Fruit fly (Drosophila melanogaster) whole organism, wandering third instar larva: ENCODE data around the gene CG11878.
A peak's percentile ranks its signal among the peaks of the same experiment; 100 is the strongest.

Experiments used
- Abd-B ChIP-seq: fragments of >200 bp; optimal IDR thresholded peaks from 2 replicates; lab custom pipeline; 2017; ENCODE audit warnings: missing biosample characterization, missing genetic modification characterization
- CG32264 ChIP-seq: fragments of 200-800 bp; sonication (Bioruptor generic); optimal IDR thresholded peaks from 2 replicates; lab custom pipeline; 2016; ENCODE audit warnings: missing biosample characterization, missing genetic modification characterization
- CrebA ChIP-seq: fragments of 200-800 bp; sonication (Bioruptor generic); optimal IDR thresholded peaks from 2 replicates; lab custom pipeline; 2016; ENCODE audit warnings: missing biosample characterization, mild to moderate bottlenecking, missing genetic modification characterization, borderline replicate concordance
- HLH106 ChIP-seq: fragments of 200-800 bp; optimal IDR thresholded peaks from 3 replicates; lab custom pipeline; 2019; ENCODE audit warnings: missing biosample characterization, mild to moderate bottlenecking, missing genetic modification characterization, moderate library complexity
- Hnf4 ChIP-seq: fragments of 200-800 bp; sonication (Bioruptor generic); optimal IDR thresholded peaks from 2 replicates; lab custom pipeline; 2016; ENCODE audit warnings: missing biosample characterization, mild to moderate bottlenecking, missing genetic modification characterization
- Jra ChIP-seq: sonication (Bioruptor generic); optimal IDR thresholded peaks from 2 replicates; lab custom pipeline; 2016; ENCODE audit warnings: missing biosample characterization, missing genetic modification characterization
- OdsH ChIP-seq: fragments of 200-800 bp; sonication (Bioruptor generic); optimal IDR thresholded peaks from 2 replicates; lab custom pipeline; 2016; ENCODE audit warnings: missing biosample characterization, mild to moderate bottlenecking, missing genetic modification characterization
- Sp1 ChIP-seq: fragments of 200-800 bp; sonication (Bioruptor generic); optimal IDR thresholded peaks from 3 replicates; lab custom pipeline; 2019; ENCODE audit warnings: missing biosample characterization, mild to moderate bottlenecking, missing genetic modification characterization, moderate library complexity
- ey ChIP-seq: fragments of 200-800 bp; sonication (Bioruptor generic); optimal IDR thresholded peaks from 2 replicates; lab custom pipeline; 2016; ENCODE audit warnings: missing biosample characterization, missing genetic modification characterization
- fru ChIP-seq: fragments of 200-800 bp; sonication (Bioruptor generic); optimal IDR thresholded peaks from 3 replicates; lab custom pipeline; 2016; ENCODE audit warnings: missing biosample characterization, mild to moderate bottlenecking, missing genetic modification characterization
- pan ChIP-seq: fragments of >200 bp; optimal IDR thresholded peaks from 2 replicates; lab custom pipeline; 2017
- psq ChIP-seq: fragments of 200-800 bp; sonication (Bioruptor generic); optimal IDR thresholded peaks from 3 replicates; lab custom pipeline; 2017; ENCODE audit warnings: missing biosample characterization, mild to moderate bottlenecking, missing genetic modification characterization, moderate library complexity
- usp ChIP-seq: fragments of >200 bp; optimal IDR thresholded peaks from 2 replicates; lab custom pipeline; 2017; ENCODE audit warnings: missing biosample characterization, missing genetic modification characterization

DNA sequence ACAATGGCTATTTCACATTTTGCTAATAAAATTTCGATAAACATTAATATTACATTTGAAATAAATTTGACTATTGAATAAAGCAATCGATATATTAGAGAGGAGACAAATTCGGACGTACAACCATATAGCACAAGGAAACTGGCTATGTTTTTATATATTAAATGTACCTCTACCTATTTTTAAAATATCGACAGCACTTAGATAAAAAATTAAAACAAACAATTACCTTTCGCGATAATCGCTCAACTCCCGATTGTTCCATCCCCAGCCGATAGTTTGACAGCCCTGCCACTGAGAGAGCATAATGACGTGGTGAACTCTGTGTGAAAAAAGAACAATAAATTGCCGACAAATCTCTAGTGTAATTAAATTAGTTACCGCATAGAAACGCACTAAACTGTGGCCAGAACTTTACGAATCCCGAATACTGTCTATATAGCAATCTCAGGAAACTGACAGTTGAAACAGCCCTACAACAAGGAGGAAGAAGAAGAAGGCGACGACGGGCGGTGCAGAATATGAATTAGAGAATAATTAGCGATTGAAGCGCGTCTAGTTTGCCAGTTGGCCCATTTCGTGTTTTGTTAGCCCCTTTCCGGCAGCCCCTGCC lies 14.9 kb upstream of the CG11878 start, which contains the start of gene CG11857:
- TF ChIP-seq OdsH (GFP tag; lab: Kevin White, UChicago), result peak; percentile 96
- TF ChIP-seq Hnf4, result peak; percentile 99
- peak; percentile 93 for TF ChIP-seq CG32264 (GFP tag; lab: Kevin White, UChicago)
- peak; percentile 97 for TF ChIP-seq fru
- TF ChIP-seq CrebA, result no peak
- TF ChIP-seq psq (GFP tag; lab: Kevin White, UChicago), result peak; percentile 94
- peak; percentile 96 for TF ChIP-seq Sp1
- no peak for TF ChIP-seq usp (GFP tag; lab: Kevin White, UChicago)
- TF ChIP-seq Jra, result peak; percentile 98
- no peak for TF ChIP-seq pan (lab: Kevin White, UChicago)
- TF ChIP-seq ey (GFP tag; lab: Kevin White, UChicago), result peak; percentile 97
- peak; percentile 98 for TF ChIP-seq HLH106 (tag; lab: Kevin White, UChicago)
- TF ChIP-seq Abd-B (GFP tag; lab: Kevin White, UChicago), result no peak
